Worm (Caenorhabditis elegans): ENCODE data around the gene dmd-4.

The dmd-4 gene

ce11 chrX:14853712-14854217, 7.9 kb downstream of the dmd-4 start, which contains the start of the genes C27C12.1 and C27C12.4:
Gene C27C12.1 (minus strand): TSS chrX:14853762.
Gene C27C12.4 (plus strand): TSS chrX:14854086.
- TF ChIP-seq fkh-10 (GFP tag; optimal IDR thresholded peaks at IDR 0.05) (peak; percentile 90), xbp-1 (tag; optimal IDR thresholded peaks at IDR 0.05) (peak; percentile 83), lin-13 (GFP tag; optimal IDR thresholded peaks at IDR 0.05) (peak; percentile 66), unc-98 (GFP tag; IDR thresholded peaks at IDR 0.05) (peak; percentile 55; the same call in 1 of the 2 replicates), alr-1 (tag; optimal IDR thresholded peaks at IDR 0.05; ENCODE audit: borderline replicate concordance) (no peak), nhr-237 (tag; optimal IDR thresholded peaks at IDR 0.05) (no peak), nhr-12 (tag; optimal IDR thresholded peaks at IDR 0.05) (no peak), rnt-1 (tag; optimal IDR thresholded peaks at IDR 0.05) (peak; percentile 96), nhr-28 (tag; optimal IDR thresholded peaks at IDR 0.05) (no peak), elt-2 (tag; optimal IDR thresholded peaks at IDR 0.05) (peak; percentile 78), ceh-82 (tag; optimal IDR thresholded peaks at IDR 0.05) (peak; percentile 82 to 90 (median 84)), egl-27 (tag; optimal IDR thresholded peaks at IDR 0.05) (no peak), jun-1 (tag; optimal IDR thresholded peaks at IDR 0.05) (peak; percentile 84), lin-39 (tag; optimal IDR thresholded peaks at IDR 0.05) (peak; percentile 54), ceh-88 (GFP tag; IDR thresholded peaks at IDR 0.05) (0 out of 2 replicates have a peak, but pooled peaks have one; percentile 47), unc-130 (tag; optimal IDR thresholded peaks at IDR 0.05) (peak; percentile 84), nhr-47 (tag; optimal IDR thresholded peaks at IDR 0.05) (peak; percentile 93), dsc-1 (tag; optimal IDR thresholded peaks at IDR 0.05) (peak; percentile 83), C34B4.2 (tag; optimal IDR thresholded peaks at IDR 0.05) (no peak), pag-3 (tag; optimal IDR thresholded peaks at IDR 0.05; ENCODE audit: borderline replicate concordance, insufficient read depth) (no peak), zip-4 (GFP tag; optimal IDR thresholded peaks at IDR 0.05) (peak; percentile 54), sup-37 (GFP tag; optimal IDR thresholded peaks at IDR 0.05) (peak; percentile 43), nhr-84 (tag; optimal IDR thresholded peaks at IDR 0.05) (no peak), snu-23 (GFP tag; optimal IDR thresholded peaks at IDR 0.05) (peak; percentile 94), lsy-2 (tag; optimal IDR thresholded peaks at IDR 0.05) (peak; percentile 82 to 89), aha-1 (tag; optimal IDR thresholded peaks at IDR 0.05) (no peak), blmp-1 (tag; optimal IDR thresholded peaks at IDR 0.05) (peak; percentile 59), hpl-2 (GFP tag; optimal IDR thresholded peaks at IDR 0.05) (peak; percentile 13), egl-13 (tag; optimal IDR thresholded peaks at IDR 0.05) (peak; percentile 79), lin-35 (GFP tag; optimal IDR thresholded peaks at IDR 0.05) (peak; percentile 75 to 88), tlp-1 (tag; optimal IDR thresholded peaks at IDR 0.05) (no peak), mef-2 (tag; optimal IDR thresholded peaks at IDR 0.05) (peak; percentile 27), pax-3 (tag; optimal IDR thresholded peaks at IDR 0.05) (peak; percentile 63), dpl-1 (GFP tag; optimal IDR thresholded peaks at IDR 0.05) (peak; percentile 71 to 79 (median 79)), unc-30 (tag; optimal IDR thresholded peaks at IDR 0.05) (no peak), grh-1 (GFP tag; IDR thresholded peaks at IDR 0.05) (peak; percentile 67), nhr-20 (tag; optimal IDR thresholded peaks at IDR 0.05) (peak; percentile 93), fos-1 (tag; optimal IDR thresholded peaks at IDR 0.05) (peak; percentile 55), unc-86 (tag; optimal IDR thresholded peaks at IDR 0.05) (peak; percentile 83), swsn-7 (tag; optimal IDR thresholded peaks at IDR 0.05) (peak; percentile 89), nhr-11 (tag; optimal IDR thresholded peaks at IDR 0.05) (peak; percentile 47), skn-1 (tag; optimal IDR thresholded peaks at IDR 0.05) (peak; percentile 73), Y116A8C.19 (tag; optimal IDR thresholded peaks at IDR 0.05; ENCODE audit: borderline replicate concordance) (no peak), sox-4 (tag; optimal IDR thresholded peaks at IDR 0.05) (peak; percentile 59), lin-14 (GFP tag; optimal IDR thresholded peaks at IDR 0.05) (peak; percentile 95), F16B12.6 (tag; optimal IDR thresholded peaks at IDR 0.05) (peak; percentile 99), ceh-63 (GFP tag; optimal IDR thresholded peaks at IDR 0.05) (no peak), sptf-1 (tag; optimal IDR thresholded peaks at IDR 0.05) (no peak), hlh-4 (tag; optimal IDR thresholded peaks at IDR 0.05) (no peak), fkh-8 (tag; optimal IDR thresholded peaks at IDR 0.05) (peak; percentile 90), lin-15B (tag; optimal IDR thresholded peaks at IDR 0.05) (peak; percentile 50), ceh-8 (GFP tag; optimal IDR thresholded peaks at IDR 0.05) (peak; percentile 25)
